Fruit fly (Drosophila melanogaster) Kc167 (cell line): Measurements from ENCODE around the gene bam.

Source experiments
- psq ChIP-seq: fragments of >200 bp; optimal IDR thresholded peaks from 2 replicates; lab custom pipeline; 2017; ENCODE audit warnings: missing external identifiers
- ttk ChIP-seq: sonication (Bioruptor generic); optimal IDR thresholded peaks from 2 replicates; lab custom pipeline; 2017; ENCODE audit warnings: missing external identifiers

- TF ChIP-seq psq (no peak), ttk (lab: Kevin White, UChicago) (no peak)
These were observed 48.0 kb upstream of the bam start, which contains the start of gene CG31098 for dm6 chr3R:25292864-25293284.
